Fruit fly (Drosophila melanogaster) whole organism, embryonic: ENCODE results near the gene Spn38F.

ENCODE experiments used
- Atf3 ChIP-seq: fragments of 200-800 bp; sonication (Bioruptor generic); optimal IDR thresholded peaks from 3 replicates; lab custom pipeline; 2016; ENCODE audit warnings: missing biosample characterization, missing genetic modification characterization
- Bgb ChIP-seq: fragments of 200-800 bp; sonication (Bioruptor generic); IDR thresholded peaks from 2 replicates; pipeline ENCODE4 v1.3.6; 2022; ENCODE audit warnings: missing biosample characterization, missing genetic modification characterization; ENCODE audit not compliant: partially characterized antibody
- C15 ChIP-seq: fragments of 200-800 bp; sonication (Bioruptor generic); IDR thresholded peaks from 3 replicates; pipeline ENCODE4 v1.3.6; 2022; ENCODE audit warnings: missing biosample characterization, missing genetic modification characterization
- CG10654 ChIP-seq: fragments of 200-800 bp; sonication (Bioruptor generic); optimal IDR thresholded peaks from 2 replicates; lab custom pipeline; 2016; ENCODE audit warnings: missing biosample characterization, missing genetic modification characterization
- CG12236 ChIP-seq: fragments of 200-800 bp; sonication (Bioruptor generic); optimal IDR thresholded peaks from 2 replicates; lab custom pipeline; 2016; ENCODE audit warnings: missing biosample characterization, missing genetic modification characterization
- CG13287 ChIP-seq: fragments of 200-800 bp; sonication (Bioruptor generic); IDR thresholded peaks from 2 replicates; pipeline ENCODE4 v1.3.6; 2022; ENCODE audit warnings: missing biosample characterization, missing genetic modification characterization; ENCODE audit not compliant: partially characterized antibody
- CG1529 ChIP-seq: fragments of 200-800 bp; sonication (Bioruptor generic); optimal IDR thresholded peaks from 3 replicates; lab custom pipeline; 2018; ENCODE audit warnings: missing biosample characterization, missing genetic modification characterization
- CG15479 ChIP-seq: fragments of 200-800 bp; sonication (Bioruptor generic); optimal IDR thresholded peaks from 3 replicates; lab custom pipeline; 2019; ENCODE audit warnings: missing biosample characterization, mild to moderate bottlenecking, missing genetic modification characterization, moderate library complexity
- CG1603 ChIP-seq: fragments of 200-800 bp; sonication (Bioruptor generic); optimal IDR thresholded peaks from 2 replicates; lab custom pipeline; 2019; ENCODE audit warnings: missing biosample characterization, mild to moderate bottlenecking, missing genetic modification characterization, moderate library complexity
- CG16815 ChIP-seq: fragments of 200-800 bp; sonication (Bioruptor generic); optimal IDR thresholded peaks from 3 replicates; lab custom pipeline; 2017; ENCODE audit warnings: missing biosample characterization, mild to moderate bottlenecking, missing genetic modification characterization
- CG2199 ChIP-seq: fragments of 200-800 bp; sonication (Bioruptor generic); IDR thresholded peaks from 3 replicates; pipeline ENCODE4 v1.3.6; 2022; ENCODE audit warnings: missing biosample characterization, missing genetic modification characterization
- CG30431 ChIP-seq: fragments of 200-800 bp; sonication (Bioruptor generic); optimal IDR thresholded peaks from 2 replicates; lab custom pipeline; 2017; ENCODE audit warnings: missing biosample characterization, missing genetic modification characterization
- CG3281 ChIP-seq: fragments of 200-800 bp; sonication (Bioruptor generic); optimal IDR thresholded peaks from 3 replicates; lab custom pipeline; 2017; ENCODE audit warnings: missing biosample characterization, mild to moderate bottlenecking, missing genetic modification characterization
- CG33557 ChIP-seq: fragments of 200-800 bp; sonication (Bioruptor generic); optimal IDR thresholded peaks from 2 replicates; lab custom pipeline; 2019; ENCODE audit warnings: missing biosample characterization, mild to moderate bottlenecking, missing genetic modification characterization, moderate library complexity
- CG7556 ChIP-seq: fragments of 200-800 bp; sonication (Bioruptor generic); optimal IDR thresholded peaks from 2 replicates; lab custom pipeline; 2017; ENCODE audit warnings: missing biosample characterization, mild to moderate bottlenecking, missing genetic modification characterization
- CG9215 ChIP-seq: fragments of 200-800 bp; sonication (Bioruptor generic); IDR thresholded peaks from 2 replicates; pipeline ENCODE4 v1.3.6; 2022; ENCODE audit warnings: missing biosample characterization, missing genetic modification characterization
- CG9609 ChIP-seq: fragments of 200-800 bp; sonication (Bioruptor generic); optimal IDR thresholded peaks from 3 replicates; lab custom pipeline; 2016; ENCODE audit warnings: missing biosample characterization, missing genetic modification characterization
- CG9932 ChIP-seq: fragments of 200-800 bp; sonication (Bioruptor generic); IDR thresholded peaks from 2 replicates; pipeline ENCODE4 v1.3.6; 2022; ENCODE audit warnings: missing biosample characterization, missing genetic modification characterization
- CoRest ChIP-seq: fragments of 200-800 bp; sonication (Bioruptor generic); optimal IDR thresholded peaks from 3 replicates; lab custom pipeline; 2018; ENCODE audit warnings: missing biosample characterization, mild to moderate bottlenecking, missing genetic modification characterization, moderate library complexity
- Doc2 ChIP-seq: fragments of 200-800 bp; sonication (Bioruptor generic); IDR thresholded peaks from 2 replicates; pipeline ENCODE4 v1.3.6; 2022; ENCODE audit warnings: missing biosample characterization, missing genetic modification characterization
- Eip74EF ChIP-seq, 2 experiments: fragments of 200-800 bp in 1 of 2; fragments of >200 bp in 1 of 2; sonication (Bioruptor generic) in 1 of 2; optimal IDR thresholded peaks; 2 replicates each; lab custom pipeline; 2017 to 2019; ENCODE audit warnings: missing biosample characterization in 2 of 2, missing genetic modification characterization in 2 of 2, mild to moderate bottlenecking in 1 of 2, moderate library complexity in 1 of 2
- Hr39 ChIP-seq: fragments of >200 bp; optimal IDR thresholded peaks from 2 replicates; lab custom pipeline; 2017
- Hr78 ChIP-seq, 2 experiments: fragments of 200-800 bp in 1 of 2; fragments of >200 bp in 1 of 2; sonication (Bioruptor generic) in 1 of 2; optimal IDR thresholded peaks; 2 replicates each; lab custom pipeline; 2017 to 2019; ENCODE audit warnings: missing biosample characterization in 2 of 2, missing genetic modification characterization in 2 of 2, mild to moderate bottlenecking in 1 of 2, moderate library complexity in 1 of 2
- Meics ChIP-seq: fragments of 200-800 bp; sonication (Bioruptor generic); optimal IDR thresholded peaks from 2 replicates; lab custom pipeline; 2017; ENCODE audit warnings: missing biosample characterization, mild to moderate bottlenecking, missing genetic modification characterization
- Nf-YB ChIP-seq: fragments of 200-800 bp; sonication (Bioruptor generic); optimal IDR thresholded peaks from 3 replicates; lab custom pipeline; 2019; ENCODE audit warnings: missing biosample characterization, mild to moderate bottlenecking, missing genetic modification characterization, moderate library complexity
- Spps ChIP-seq: fragments of 200-800 bp; sonication (Bioruptor generic); optimal IDR thresholded peaks from 2 replicates; lab custom pipeline; 2018; ENCODE audit warnings: missing biosample characterization, mild to moderate bottlenecking, missing genetic modification characterization
- Sry-δ ChIP-seq: fragments of 200-800 bp; sonication (Bioruptor generic); optimal IDR thresholded peaks from 2 replicates; lab custom pipeline; 2016; ENCODE audit warnings: missing biosample characterization, missing genetic modification characterization
- Usf ChIP-seq: fragments of 200-800 bp; sonication (Bioruptor generic); optimal IDR thresholded peaks from 2 replicates; lab custom pipeline; 2017; ENCODE audit warnings: missing genotype, missing biosample characterization, missing genetic modification characterization
- bowl ChIP-seq: fragments of 200-800 bp; sonication (Bioruptor generic); IDR thresholded peaks from 2 replicates; pipeline ENCODE4 v1.3.6; 2022; ENCODE audit warnings: missing biosample characterization, missing genetic modification characterization
- cato ChIP-seq: fragments of 200-800 bp; sonication (Bioruptor generic); optimal IDR thresholded peaks from 2 replicates; lab custom pipeline; 2016; ENCODE audit warnings: missing biosample characterization, missing genetic modification characterization, borderline replicate concordance
- croc ChIP-seq: fragments of 200-800 bp; sonication (Bioruptor generic); conservative IDR thresholded peaks from 3 replicates; pipeline ENCODE4 v1.3.6; 2022; ENCODE audit warnings: missing biosample characterization, missing genetic modification characterization
- ems ChIP-seq: fragments of 200-800 bp; sonication (Bioruptor generic); optimal IDR thresholded peaks from 3 replicates; lab custom pipeline; 2016; ENCODE audit warnings: missing biosample characterization, missing genetic modification characterization
- fru ChIP-seq: fragments of >200 bp; optimal IDR thresholded peaks from 2 replicates; lab custom pipeline; 2017
- hbn ChIP-seq: fragments of 200-800 bp; sonication (Bioruptor generic); IDR thresholded peaks from 2 replicates; pipeline ENCODE4 v1.3.6; 2022; ENCODE audit warnings: missing biosample characterization, missing genetic modification characterization; ENCODE audit not compliant: partially characterized antibody
- nmo ChIP-seq: fragments of 200-800 bp; sonication (Bioruptor generic); optimal IDR thresholded peaks from 2 replicates; lab custom pipeline; 2018; ENCODE audit warnings: missing biosample characterization, mild to moderate bottlenecking, missing genetic modification characterization, moderate library complexity
- oc ChIP-seq: fragments of 200-800 bp; sonication (Bioruptor generic); optimal IDR thresholded peaks from 2 replicates; lab custom pipeline; 2018; ENCODE audit warnings: missing biosample characterization, mild to moderate bottlenecking, missing genetic modification characterization, moderate library complexity
- run ChIP-seq: fragments of 200-800 bp; sonication (Bioruptor generic); optimal IDR thresholded peaks from 3 replicates; lab custom pipeline; 2018; ENCODE audit warnings: missing biosample characterization, mild to moderate bottlenecking, missing genetic modification characterization
- sima ChIP-seq: fragments of 200-800 bp; sonication (Bioruptor generic); optimal IDR thresholded peaks from 2 replicates; lab custom pipeline; 2016; ENCODE audit warnings: missing biosample characterization, missing genetic modification characterization
- sqz ChIP-seq: fragments of 200-800 bp; sonication (Bioruptor generic); optimal IDR thresholded peaks from 3 replicates; lab custom pipeline; 2018; ENCODE audit warnings: missing biosample characterization, mild to moderate bottlenecking, missing genetic modification characterization
- ssp ChIP-seq: fragments of 200-800 bp; sonication (Bioruptor generic); IDR thresholded peaks from 2 replicates; pipeline ENCODE4 v1.3.6; 2022; ENCODE audit warnings: missing biosample characterization, missing genetic modification characterization
- sug ChIP-seq: fragments of 200-800 bp; optimal IDR thresholded peaks from 2 replicates; lab custom pipeline; 2019; ENCODE audit warnings: missing biosample characterization, mild to moderate bottlenecking, missing genetic modification characterization, moderate library complexity
- tna ChIP-seq: fragments of 200-800 bp; sonication (Bioruptor generic); IDR thresholded peaks from 2 replicates; pipeline ENCODE4 v1.3.6; 2022; ENCODE audit warnings: missing biosample characterization, missing genetic modification characterization; ENCODE audit not compliant: partially characterized antibody
- trem ChIP-seq: fragments of 200-800 bp; optimal IDR thresholded peaks from 3 replicates; lab custom pipeline; 2019; ENCODE audit warnings: missing biosample characterization, mild to moderate bottlenecking, missing genetic modification characterization, moderate library complexity
- tup ChIP-seq: fragments of 200-800 bp; sonication (Bioruptor generic); optimal IDR thresholded peaks from 2 replicates; lab custom pipeline; 2016; ENCODE audit warnings: missing biosample characterization, mild to moderate bottlenecking, missing genetic modification characterization, moderate library complexity
- wek ChIP-seq: fragments of 200-800 bp; sonication (Bioruptor generic); optimal IDR thresholded peaks from 3 replicates; lab custom pipeline; 2018; ENCODE audit warnings: missing biosample characterization, mild to moderate bottlenecking, missing genetic modification characterization, moderate library complexity
- z ChIP-seq: fragments of 200-800 bp; sonication (Bioruptor generic); IDR thresholded peaks from 3 replicates; pipeline ENCODE4 v1.3.6; 2022; ENCODE audit warnings: missing biosample characterization, missing genetic modification characterization
- zf30C ChIP-seq: fragments of 200-800 bp; sonication (Bioruptor generic); optimal IDR thresholded peaks from 3 replicates; lab custom pipeline; 2018; ENCODE audit warnings: missing biosample characterization, mild to moderate bottlenecking, missing genetic modification characterization
- zfh2 ChIP-seq: fragments of 200-800 bp; sonication (Bioruptor generic); optimal IDR thresholded peaks from 2 replicates; lab custom pipeline; 2016; ENCODE audit warnings: missing biosample characterization, missing genetic modification characterization

Gene Spn38F

dm6 chr2L:20823196-20824105, 14.3 kb downstream of the Spn38F start (continued):
- TF ChIP-seq CoRest (tag; lab: Kevin White, UChicago) (peak; percentile 41), ssp (peak; percentile 29; the same call in 1 of the 2 replicates), CG30431 (GFP tag; lab: Kevin White, UChicago) (no peak), CG7556 (GFP tag; lab: Kevin White, UChicago) (peak; percentile 36), oc (tag; lab: Kevin White, UChicago) (peak; percentile 54), CG2199 (GFP tag; lab: Robert Waterston, UW) (peak; percentile 95), CG1603 (tag; lab: Kevin White, UChicago) (no peak), sqz (peak; percentile 91), tna (GFP tag; lab: Robert Waterston, UW) (peak; percentile 66), Hr39 (no peak), fru (lab: Kevin White, UChicago) (no peak), C15 (GFP tag; lab: Robert Waterston, UW) (no peak), CG9609 (GFP tag; lab: Kevin White, UChicago) (no peak), CG15479 (GFP tag; lab: Kevin White, UChicago) (peak; percentile 57), cato (GFP tag; lab: Kevin White, UChicago) (no peak), sug (peak; percentile 86), trem (tag; lab: Kevin White, UChicago) (no peak), CG3281 (GFP tag; lab: Kevin White, UChicago) (no peak), Usf (GFP tag; lab: Kevin White, UChicago) (no peak), Bgb (peak; percentile 62; the same call in 1 of the 2 replicates), nmo (GFP tag; lab: Kevin White, UChicago) (peak; percentile 20), CG10654 (GFP tag; lab: Kevin White, UChicago) (no peak), tup (GFP tag; lab: Kevin White, UChicago) (no peak), z (GFP tag; lab: Robert Waterston, UW) (peak; percentile 63; the same call in 1 of the 3 replicates), CG1529 (peak; percentile 15), CG12236 (GFP tag; lab: Kevin White, UChicago) (no peak), CG9215 (GFP tag; lab: Robert Waterston, UW) (peak; percentile 42; the same call in 1 of the 2 replicates), bowl (GFP tag; lab: Robert Waterston, UW) (0 out of 2 replicates have a peak, but pooled peaks have one; percentile 28), wek (peak; percentile 33), sima (GFP tag; lab: Kevin White, UChicago) (no peak), hbn (GFP tag; lab: Robert Waterston, UW) (peak; percentile 36; the same call in 1 of the 2 replicates), zfh2 (GFP tag; lab: Kevin White, UChicago) (no peak), run (tag; lab: Kevin White, UChicago) (no peak), zf30C (GFP tag; lab: Kevin White, UChicago) (no peak), Eip74EF (GFP tag; optimal IDR thresholded peaks at IDR 0.05; lab: Kevin White, UChicago) (no peak), CG9932 (GFP tag; lab: Robert Waterston, UW) (peak; percentile 45), ems (no peak), Hr78 (GFP tag; optimal IDR thresholded peaks at IDR 0.05; lab: Kevin White, UChicago) (no peak), Nf-YB (GFP tag; lab: Kevin White, UChicago) (no peak), Atf3 (no peak), Doc2 (GFP tag; lab: Robert Waterston, UW) (no peak), CG33557 (GFP tag; lab: Kevin White, UChicago) (no peak), croc (no peak), Sry-δ (GFP tag; lab: Kevin White, UChicago) (peak; percentile 12), Spps (tag; lab: Kevin White, UChicago) (no peak), Meics (GFP tag; lab: Kevin White, UChicago) (peak; percentile 33), CG16815 (GFP tag; lab: Kevin White, UChicago) (no peak), CG13287 (GFP tag; lab: Robert Waterston, UW) (peak; percentile 55)
